Worm (Caenorhabditis elegans): ENCODE measurements around the gene hpd-1.

The hpd-1 gene

ce11 chrIII:10536087-10536723, 879 bp downstream of the hpd-1 start (continued):
- TF ChIP-seq Y56A3A.18 (GFP tag; IDR thresholded peaks at IDR 0.05), result no peak
- no peak for TF ChIP-seq ceh-27 (GFP tag; optimal IDR thresholded peaks at IDR 0.05)
- no peak for TF ChIP-seq ZK185.1 (tag; optimal IDR thresholded peaks at IDR 0.05; ENCODE audit: poor library complexity, severe bottlenecking)

ce11 chrIII:10537003-10537402, 1.7 kb downstream of the hpd-1 start:
- TF ChIP-seq ama-1 (optimal IDR thresholded peaks at IDR 0.05) (peak; percentile 78), ama-1 (GFP tag; optimal IDR thresholded peaks at IDR 0.05) (no peak), repo-1 (tag; optimal IDR thresholded peaks at IDR 0.05) (peak; percentile 28), cebp-2 (GFP tag; IDR thresholded peaks at IDR 0.05) (0 out of 2 replicates have a peak, but pooled peaks have one; percentile 61), mcd-1 (GFP tag; IDR thresholded peaks at IDR 0.05) (no peak), nfya-2 (GFP tag; IDR thresholded peaks at IDR 0.05) (0 out of 2 replicates have a peak, but pooled peaks have one; percentile 20)

- TF ChIP-seq let-607 (tag; optimal IDR thresholded peaks at IDR 0.05) (no peak), Y53F4B.3 (GFP tag; IDR thresholded peaks at IDR 0.05) (no peak), cebp-1 (GFP tag; IDR thresholded peaks at IDR 0.05) (no peak), cebp-1 (tag; optimal IDR thresholded peaks at IDR 0.05) (peak; percentile 37), ama-1 (optimal IDR thresholded peaks at IDR 0.05) (no peak), ama-1 (GFP tag; optimal IDR thresholded peaks at IDR 0.05) (no peak), Y67H2A.10 (GFP tag; conservative IDR thresholded peaks at IDR 0.05) (no peak), nhr-120 (GFP tag; IDR thresholded peaks at IDR 0.05) (0 out of 2 replicates have a peak, but pooled peaks have one; percentile 55), F33H1.4 (GFP tag; IDR thresholded peaks at IDR 0.05) (no peak), dpff-1 (tag; optimal IDR thresholded peaks at IDR 0.05) (no peak), ceh-58 (GFP tag; IDR thresholded peaks at IDR 0.05) (no peak), tlf-1 (GFP tag; optimal IDR thresholded peaks at IDR 0.05) (peak; percentile 9), Y56A3A.18 (GFP tag; IDR thresholded peaks at IDR 0.05) (0 out of 2 replicates have a peak, but pooled peaks have one; percentile 58), nhr-179 (tag; optimal IDR thresholded peaks at IDR 0.05) (no peak), F57C9.4 (tag; optimal IDR thresholded peaks at IDR 0.05) (no peak), Y53G8AR.9 (GFP tag; conservative IDR thresholded peaks at IDR 0.05) (0 out of 2 replicates have a peak, but pooled peaks have one; percentile 51), hrde-1 (tag; optimal IDR thresholded peaks at IDR 0.05; ENCODE audit: borderline replicate concordance) (no peak), lin-40 (tag; optimal IDR thresholded peaks at IDR 0.05) (no peak), pbrm-1 (GFP tag; IDR thresholded peaks at IDR 0.05) (0 out of 2 replicates have a peak, but pooled peaks have one; percentile 14), F52B5.7 (tag; optimal IDR thresholded peaks at IDR 0.05) (no peak), rcor-1 (GFP tag; IDR thresholded peaks at IDR 0.05) (no peak), ets-4 (GFP tag; optimal IDR thresholded peaks at IDR 0.05) (no peak), egl-18 (GFP tag; IDR thresholded peaks at IDR 0.05) (no peak), die-1 (tag; optimal IDR thresholded peaks at IDR 0.05) (no peak), aptf-3 (GFP tag; IDR thresholded peaks at IDR 0.05) (no peak), akir-1 (GFP tag; optimal IDR thresholded peaks at IDR 0.05) (no peak), zim-3 (tag; optimal IDR thresholded peaks at IDR 0.05) (no peak), ztf-22 (GFP tag; optimal IDR thresholded peaks at IDR 0.05) (no peak), F22D6.2 (tag; optimal IDR thresholded peaks at IDR 0.05) (no peak), ztf-26 (tag; optimal IDR thresholded peaks at IDR 0.05) (peak; percentile 62), ZK185.1 (tag; optimal IDR thresholded peaks at IDR 0.05; ENCODE audit: poor library complexity, severe bottlenecking) (no peak), nfyb-1 (GFP tag; IDR thresholded peaks at IDR 0.05) (no peak), snpc-1.1 (tag; optimal IDR thresholded peaks at IDR 0.05; ENCODE audit: insufficient read depth) (no peak), let-526 (GFP tag; IDR thresholded peaks at IDR 0.05) (0 out of 2 replicates have a peak, but pooled peaks have one; percentile 33), dox-1 (GFP tag; IDR thresholded peaks at IDR 0.05) (peak; percentile 17; the same call in 1 of the 2 replicates), B0336.3 (GFP tag; IDR thresholded peaks at IDR 0.05) (0 out of 2 replicates have a peak, but pooled peaks have one; percentile 19), nhr-80 (tag; optimal IDR thresholded peaks at IDR 0.05) (peak; percentile 10), snpc-4 (GFP tag; optimal IDR thresholded peaks at IDR 0.05) (no peak), snpc-4 (tag; optimal IDR thresholded peaks at IDR 0.05) (peak in 3 of 4 experiments; percentile 26 to 65 (median 47))
These were observed 2.2 kb downstream of the hpd-1 start for ce11 chrIII:10537558-10537957.
